Worm (Caenorhabditis elegans): ENCODE results near the gene hsp-17.

ce11 chrV:8385879-8386530 is at the start of gene hsp-17:
- TF ChIP-seq dao-5 (tag; optimal IDR thresholded peaks at IDR 0.05) (no peak), him-1 (tag; optimal IDR thresholded peaks at IDR 0.05) (no peak), W03F9.2 (tag; optimal IDR thresholded peaks at IDR 0.05) (no peak)
